Fruit fly (Drosophila melanogaster): ENCODE results near the gene CG7131.
A peak's percentile ranks its signal among the peaks of the same experiment; 100 is the strongest.

CG7131 gene

DNA sequence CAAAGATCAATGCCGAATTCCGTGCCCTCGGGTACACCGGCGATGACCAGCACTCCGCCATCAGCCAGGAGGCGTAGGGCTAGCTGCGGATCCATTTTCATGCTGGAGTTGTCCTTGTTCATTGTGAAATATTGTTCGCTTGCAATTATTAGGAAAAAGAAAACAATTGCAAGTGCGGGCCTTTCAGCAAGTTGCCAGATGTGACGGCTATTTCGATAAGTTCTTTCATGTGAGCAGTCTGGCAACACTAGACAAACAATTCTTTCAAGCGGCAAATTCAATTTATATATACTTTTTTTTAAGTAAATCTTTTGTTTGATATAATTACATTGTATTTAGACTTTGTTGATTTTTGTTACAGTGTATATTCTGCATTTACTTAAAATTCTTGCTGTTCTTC, 36.0 kb downstream of the CG7131 start, which contains the start of gene CG12320:
Gene CG12320 (minus strand): TSS at position 157 of the 400 bp plus-strand sequence.
- TF ChIP-seq jim (GFP tag; optimal IDR thresholded peaks at IDR 0.05) (no peak), sv (GFP tag; optimal IDR thresholded peaks at IDR 0.05) (no peak), Sp1 (GFP tag; optimal IDR thresholded peaks at IDR 0.05) (no peak), sage (GFP tag; optimal IDR thresholded peaks at IDR 0.05) (no peak)

DNA sequence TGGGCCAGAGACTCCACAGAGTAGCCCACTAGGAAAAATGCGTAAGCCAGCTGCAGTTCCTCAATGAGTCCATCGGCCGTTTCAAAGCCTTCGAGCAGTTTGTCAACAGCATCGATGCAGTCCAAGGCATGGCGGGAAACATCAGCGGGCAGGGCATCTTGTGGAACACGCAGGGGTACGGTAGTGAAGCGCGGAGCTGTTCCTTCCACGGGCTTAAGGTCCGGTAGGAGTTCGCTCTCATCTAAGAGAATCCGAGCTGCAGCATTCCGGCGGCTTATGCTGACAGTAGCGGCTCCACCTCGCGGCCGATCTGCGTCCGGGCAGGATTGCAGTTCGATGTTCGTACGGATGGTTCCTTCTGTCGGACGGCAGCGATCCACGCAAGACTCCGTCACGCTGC, 36.7 kb downstream of the CG7131 start:
- TF ChIP-seq foxo (GFP tag; optimal IDR thresholded peaks at IDR 0.05) (no peak), tai (GFP tag; optimal IDR thresholded peaks at IDR 0.05) (no peak)

DNA sequence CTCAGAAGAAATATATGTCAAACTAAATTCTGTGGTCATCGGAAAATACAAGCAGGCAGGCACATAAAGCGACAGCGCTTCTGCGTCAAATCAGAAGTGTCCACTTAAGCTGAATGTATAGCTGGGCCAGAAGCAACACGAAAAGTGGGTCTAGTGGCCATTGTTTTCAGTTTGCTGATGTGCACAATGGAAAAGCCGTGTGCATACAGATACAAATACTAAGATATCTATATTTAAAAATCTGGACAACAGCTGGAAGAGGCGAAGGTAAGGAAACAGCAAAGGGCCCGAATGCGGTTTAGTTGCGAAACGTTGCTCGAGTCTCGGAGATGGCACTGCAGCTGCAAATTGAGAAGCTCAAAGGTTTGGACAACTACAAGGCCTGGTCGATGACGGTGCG, 37.8 kb downstream of the CG7131 start, which contains the start of gene CG18598:
Gene CG18598 (plus strand): TSS at position 301 of the 400 bp plus-strand sequence.
- no peak for TF ChIP-seq sage (GFP tag; optimal IDR thresholded peaks at IDR 0.05)
- TF ChIP-seq Hnf4 (GFP tag; optimal IDR thresholded peaks at IDR 0.05), result no peak
- no peak for TF ChIP-seq usp (GFP tag; optimal IDR thresholded peaks at IDR 0.05)
- TF ChIP-seq woc (GFP tag; optimal IDR thresholded peaks at IDR 0.05), result no peak
- no peak for TF ChIP-seq pan (optimal IDR thresholded peaks at IDR 0.05)
- no peak for TF ChIP-seq Myc (optimal IDR thresholded peaks at IDR 0.05)

dm6 chr3R:18249268-18249667, 39.3 kb downstream of the CG7131 start:
- TF ChIP-seq psq (GFP tag; optimal IDR thresholded peaks at IDR 0.05), result peak; percentile 22
- TF ChIP-seq Abd-B (GFP tag; optimal IDR thresholded peaks at IDR 0.05), result no peak
- TF ChIP-seq Dif (GFP tag; optimal IDR thresholded peaks at IDR 0.05; ENCODE audit: partially characterized antibody), result peak; percentile 69
- no peak for TF ChIP-seq Rel (GFP tag; optimal IDR thresholded peaks at IDR 0.05)
- TF ChIP-seq Rel (tag; optimal IDR thresholded peaks at IDR 0.05), result peak; percentile 10
- peak; percentile 16 for TF ChIP-seq Hr83 (GFP tag; optimal IDR thresholded peaks at IDR 0.05; ENCODE audit: poor library complexity, severe bottlenecking)
- TF ChIP-seq dsf (GFP tag; optimal IDR thresholded peaks at IDR 0.05; ENCODE audit: borderline replicate concordance), result no peak
- TF ChIP-seq dl (GFP tag; optimal IDR thresholded peaks at IDR 0.05; ENCODE audit: insufficient read depth in 1 of 2, partially characterized antibody in 2 of 2), result peak in 1 of 2 experiments; percentile 41
- peak; percentile 69 for TF ChIP-seq N (GFP tag; optimal IDR thresholded peaks at IDR 0.05)

DNA sequence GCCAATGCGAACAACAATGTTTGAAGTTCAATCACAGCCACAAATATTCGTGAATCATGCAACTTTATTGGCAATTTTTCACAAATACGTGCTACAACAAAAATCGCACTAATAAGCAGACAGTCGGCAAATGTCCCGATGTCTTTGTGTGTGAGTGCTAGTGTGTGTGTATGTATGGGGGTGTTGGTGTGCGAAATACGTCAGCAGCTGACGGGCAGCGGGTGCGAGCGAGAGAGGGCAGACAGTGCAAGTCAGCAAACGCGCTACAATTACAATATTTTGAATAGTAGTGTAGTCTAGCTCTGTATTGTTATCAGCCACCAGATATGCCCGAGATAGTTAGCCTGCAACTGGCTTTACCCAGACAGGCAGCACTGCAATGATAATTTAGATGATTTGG, 42.5 kb downstream of the CG7131 start:
- no peak for TF ChIP-seq Vsx2 (GFP tag; optimal IDR thresholded peaks at IDR 0.05; ENCODE audit: partially characterized antibody)
- TF ChIP-seq Dfd (GFP tag; optimal IDR thresholded peaks at IDR 0.05), result no peak
- no peak for TF ChIP-seq Mio (GFP tag; optimal IDR thresholded peaks at IDR 0.05)
- no peak for TF ChIP-seq Rel (GFP tag; optimal IDR thresholded peaks at IDR 0.05)
- TF ChIP-seq Rel (tag; optimal IDR thresholded peaks at IDR 0.05), result peak; percentile 14
- TF ChIP-seq Abd-B (GFP tag; optimal IDR thresholded peaks at IDR 0.05), result no peak
- TF ChIP-seq h (GFP tag; optimal IDR thresholded peaks at IDR 0.05), result no peak

DNA sequence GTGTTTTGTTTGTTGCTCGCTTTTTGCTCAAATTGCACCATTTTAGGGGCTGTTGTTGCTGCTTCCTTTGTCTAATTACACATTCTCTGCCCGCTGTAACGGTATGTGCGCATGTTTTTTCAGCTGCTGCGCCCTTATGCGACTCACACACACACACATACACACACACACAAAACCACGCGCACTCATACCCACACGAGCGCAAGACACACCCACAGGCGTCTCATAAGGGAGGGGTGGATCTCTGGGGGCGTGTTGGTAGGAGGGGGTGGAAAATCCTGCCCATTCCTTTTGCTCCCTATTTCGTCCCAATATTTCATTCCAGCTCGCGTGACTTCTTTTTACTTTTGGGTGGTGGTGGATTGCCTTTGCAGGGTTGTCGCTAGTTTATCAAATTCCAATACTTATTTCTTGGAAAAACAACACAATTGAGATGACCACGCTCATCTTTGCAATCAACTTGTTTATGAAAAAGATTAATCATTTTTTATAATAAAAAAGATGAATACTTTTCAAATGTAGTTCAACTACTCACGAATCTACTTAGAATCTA, 43.5 kb downstream of the CG7131 start:
- TF ChIP-seq Dfd (GFP tag; optimal IDR thresholded peaks at IDR 0.05) (no peak), h (GFP tag; optimal IDR thresholded peaks at IDR 0.05) (no peak), ey (GFP tag; optimal IDR thresholded peaks at IDR 0.05) (no peak), N (GFP tag; optimal IDR thresholded peaks at IDR 0.05) (no peak), dmrt93B (GFP tag; optimal IDR thresholded peaks at IDR 0.05) (no peak), Jra (GFP tag; optimal IDR thresholded peaks at IDR 0.05) (no peak)

- TF ChIP-seq N (GFP tag; optimal IDR thresholded peaks at IDR 0.05) (peak; percentile 70), GATAd (GFP tag; optimal IDR thresholded peaks at IDR 0.05) (no peak), foxo (GFP tag; optimal IDR thresholded peaks at IDR 0.05) (peak in 1 of 2 experiments; percentile 23), CG32264 (GFP tag; optimal IDR thresholded peaks at IDR 0.05) (no peak), Abd-B (GFP tag; optimal IDR thresholded peaks at IDR 0.05) (peak; percentile 16), Hnf4 (GFP tag; optimal IDR thresholded peaks at IDR 0.05) (peak; percentile 31), br (GFP tag; optimal IDR thresholded peaks at IDR 0.05) (peak; percentile 31), tai (GFP tag; optimal IDR thresholded peaks at IDR 0.05) (no peak), HLH106 (tag; optimal IDR thresholded peaks at IDR 0.05) (peak; percentile 18), dl (GFP tag; optimal IDR thresholded peaks at IDR 0.05; ENCODE audit: insufficient read depth in 1 of 2, partially characterized antibody in 2 of 2) (peak; percentile 94 to 97), brk (GFP tag; optimal IDR thresholded peaks at IDR 0.05) (no peak), rgr (GFP tag; optimal IDR thresholded peaks at IDR 0.05) (peak; percentile 33), woc (GFP tag; optimal IDR thresholded peaks at IDR 0.05) (peak; percentile 49), fru (GFP tag; optimal IDR thresholded peaks at IDR 0.05) (peak; percentile 40), lola (GFP tag; optimal IDR thresholded peaks at IDR 0.05) (no peak), Hr78 (GFP tag; optimal IDR thresholded peaks at IDR 0.05) (peak; percentile 36), psq (GFP tag; optimal IDR thresholded peaks at IDR 0.05) (peak; percentile 91), Vsx2 (GFP tag; optimal IDR thresholded peaks at IDR 0.05; ENCODE audit: partially characterized antibody) (no peak), h (GFP tag; optimal IDR thresholded peaks at IDR 0.05) (peak; percentile 73)
Measured at dm6 chr3R:18244171-18245043, 44.2 kb downstream of the CG7131 start.

Data from whole organism, wandering third instar larva.